Worm (Caenorhabditis elegans): ENCODE results near the gene D1014.6.

- TF ChIP-seq sptf-1 (tag; optimal IDR thresholded peaks at IDR 0.05) (no peak), fkh-8 (tag; optimal IDR thresholded peaks at IDR 0.05) (no peak), zag-1 (tag; optimal IDR thresholded peaks at IDR 0.05) (no peak), skn-1 (tag; optimal IDR thresholded peaks at IDR 0.05) (no peak), dpl-1 (GFP tag; optimal IDR thresholded peaks at IDR 0.05) (no peak), ztf-11 (tag; optimal IDR thresholded peaks at IDR 0.05) (no peak), jun-1 (tag; optimal IDR thresholded peaks at IDR 0.05) (no peak), isw-1 (GFP tag; IDR thresholded peaks at IDR 0.05) (no peak), fkh-10 (GFP tag; optimal IDR thresholded peaks at IDR 0.05) (no peak)
Measured at ce11 chrV:8145329-8145728, 24.4 kb downstream of the D1014.6 start, which contains the start of gene D1014.13.
